Fruit fly (Drosophila melanogaster) whole organism, embryonic: ENCODE measurements around the gene Fbp2.

Experiments
- Ada2b ChIP-seq: fragments of 200-800 bp; sonication (Bioruptor generic); IDR thresholded peaks from 2 replicates; pipeline ENCODE4 v1.3.6; 2022; ENCODE audit warnings: missing biosample characterization, missing genetic modification characterization
- CG11093 ChIP-seq: fragments of 200-800 bp; sonication (Bioruptor generic); IDR thresholded peaks from 3 replicates; pipeline ENCODE4 v1.3.6; 2022; ENCODE audit warnings: missing biosample characterization, missing genetic modification characterization
- CG13424 ChIP-seq: fragments of 200-800 bp; sonication (Bioruptor generic); optimal IDR thresholded peaks from 2 replicates; lab custom pipeline; 2019; ENCODE audit warnings: missing biosample characterization, mild to moderate bottlenecking, missing genetic modification characterization, moderate library complexity
- CG13894 ChIP-seq: fragments of 200-800 bp; sonication (Bioruptor generic); optimal IDR thresholded peaks from 3 replicates; lab custom pipeline; 2018; ENCODE audit warnings: missing biosample characterization, mild to moderate bottlenecking, missing genetic modification characterization, moderate library complexity
- CG14050 ChIP-seq: fragments of 200-800 bp; sonication (Bioruptor generic); IDR thresholded peaks from 3 replicates; pipeline ENCODE4 v1.3.6; 2022; ENCODE audit warnings: missing biosample characterization, missing genetic modification characterization
- CG14441 ChIP-seq: fragments of 200-800 bp; sonication (Bioruptor generic); IDR thresholded peaks from 2 replicates; pipeline ENCODE4 v1.3.6; 2022; ENCODE audit warnings: missing biosample characterization, missing genetic modification characterization
- CG14860 ChIP-seq: fragments of 200-800 bp; sonication (Bioruptor generic); IDR thresholded peaks from 3 replicates; pipeline ENCODE4 v1.3.6; 2022; ENCODE audit warnings: missing biosample characterization, missing genetic modification characterization; ENCODE audit not compliant: partially characterized antibody
- CG16815 ChIP-seq: fragments of 200-800 bp; sonication (Bioruptor generic); optimal IDR thresholded peaks from 3 replicates; lab custom pipeline; 2017; ENCODE audit warnings: missing biosample characterization, mild to moderate bottlenecking, missing genetic modification characterization
- CG17385 ChIP-seq: fragments of 200-800 bp; sonication (Bioruptor generic); optimal IDR thresholded peaks from 3 replicates; lab custom pipeline; 2018; ENCODE audit warnings: missing biosample characterization, mild to moderate bottlenecking, missing genetic modification characterization
- CG2202 ChIP-seq: fragments of 200-800 bp; sonication (Bioruptor generic); optimal IDR thresholded peaks from 2 replicates; lab custom pipeline; 2018; ENCODE audit warnings: missing biosample characterization, mild to moderate bottlenecking, missing genetic modification characterization
- CG31365 ChIP-seq: fragments of 200-800 bp; sonication (Bioruptor generic); optimal IDR thresholded peaks from 2 replicates; lab custom pipeline; 2018; ENCODE audit warnings: missing biosample characterization, mild to moderate bottlenecking, missing genetic modification characterization
- CG34422 ChIP-seq: fragments of 200-800 bp; sonication (Bioruptor generic); IDR thresholded peaks from 3 replicates; pipeline ENCODE4 v1.3.6; 2022; ENCODE audit warnings: missing biosample characterization, missing genetic modification characterization
- CG6254 ChIP-seq: fragments of 200-800 bp; sonication (Bioruptor generic); optimal IDR thresholded peaks from 3 replicates; lab custom pipeline; 2017; ENCODE audit warnings: mild to moderate bottlenecking, missing biosample characterization, missing genetic modification reagents, missing genetic modification characterization
- CG7839 ChIP-seq: fragments of 200-800 bp; sonication (Bioruptor generic); optimal IDR thresholded peaks from 3 replicates; lab custom pipeline; 2018; ENCODE audit warnings: missing biosample characterization, mild to moderate bottlenecking, missing genetic modification characterization, moderate library complexity
- CG8359 ChIP-seq: fragments of 200-800 bp; sonication (Bioruptor generic); optimal IDR thresholded peaks from 2 replicates; lab custom pipeline; 2017; ENCODE audit warnings: missing biosample characterization, mild to moderate bottlenecking, missing genetic modification characterization, borderline replicate concordance
- CG8765 ChIP-seq: fragments of 200-800 bp; sonication (Bioruptor generic); IDR thresholded peaks from 2 replicates; pipeline ENCODE4 v1.3.6; 2022; ENCODE audit warnings: missing biosample characterization, missing genetic modification characterization
- CG8944 ChIP-seq: fragments of 200-800 bp; sonication (Bioruptor generic); optimal IDR thresholded peaks from 3 replicates; lab custom pipeline; 2016; ENCODE audit warnings: missing biosample characterization, missing genetic modification characterization
- CkIIα-i1 ChIP-seq: fragments of 200-800 bp; sonication (Bioruptor generic); IDR thresholded peaks from 2 replicates; pipeline ENCODE4 v1.3.6; 2022; ENCODE audit warnings: missing biosample characterization, missing genetic modification characterization
- Dp ChIP-seq: fragments of 200-800 bp; sonication (Bioruptor generic); optimal IDR thresholded peaks from 2 replicates; lab custom pipeline; 2018; ENCODE audit warnings: missing biosample characterization, mild to moderate bottlenecking, missing genetic modification characterization, moderate library complexity
- HLH3B ChIP-seq: fragments of 200-800 bp; sonication (Bioruptor generic); IDR thresholded peaks from 2 replicates; pipeline ENCODE4 v1.3.6; 2022; ENCODE audit warnings: missing biosample characterization, missing genetic modification characterization
- Hey ChIP-seq: fragments of 200-800 bp; sonication (Bioruptor generic); optimal IDR thresholded peaks from 3 replicates; lab custom pipeline; 2018; ENCODE audit warnings: missing biosample characterization, mild to moderate bottlenecking, missing genetic modification characterization
- Hr3 ChIP-seq: fragments of 200-800 bp; sonication (Bioruptor generic); optimal IDR thresholded peaks from 3 replicates; lab custom pipeline; 2016; ENCODE audit warnings: missing biosample characterization, missing genetic modification characterization
- Mrtf ChIP-seq: fragments of 200-800 bp; sonication (Bioruptor generic); IDR thresholded peaks from 3 replicates; pipeline ENCODE4 v1.3.6; 2022; ENCODE audit warnings: missing biosample characterization, missing genetic modification characterization
- NC2α ChIP-seq: fragments of 200-800 bp; sonication (Bioruptor generic); optimal IDR thresholded peaks from 2 replicates; lab custom pipeline; 2016; ENCODE audit warnings: missing biosample characterization, missing genetic modification characterization
- Oaz ChIP-seq: fragments of 200-800 bp; sonication (Bioruptor generic); IDR thresholded peaks from 2 replicates; pipeline ENCODE4 v1.3.6; 2022; ENCODE audit warnings: missing biosample characterization, missing genetic modification characterization
- Sin3A ChIP-seq: fragments of >200 bp; optimal IDR thresholded peaks from 2 replicates; lab custom pipeline; 2018
- Spps ChIP-seq: fragments of 200-800 bp; sonication (Bioruptor generic); optimal IDR thresholded peaks from 2 replicates; lab custom pipeline; 2018; ENCODE audit warnings: missing biosample characterization, mild to moderate bottlenecking, missing genetic modification characterization
- Sry-β ChIP-seq: fragments of 200-800 bp; sonication (Bioruptor generic); optimal IDR thresholded peaks from 2 replicates; lab custom pipeline; 2018; ENCODE audit warnings: missing biosample characterization, mild to moderate bottlenecking, missing genetic modification characterization, moderate library complexity
- amos ChIP-seq: fragments of 200-800 bp; sonication (Bioruptor generic); IDR thresholded peaks from 2 replicates; pipeline ENCODE4 v1.3.6; 2022; ENCODE audit warnings: missing biosample characterization, missing genetic modification characterization; ENCODE audit not compliant: partially characterized antibody
- bbx ChIP-seq: fragments of 200-800 bp; sonication (Bioruptor generic); IDR thresholded peaks from 2 replicates; pipeline ENCODE4 v1.3.6; 2022; ENCODE audit warnings: missing biosample characterization, missing genetic modification characterization; ENCODE audit not compliant: partially characterized antibody
- btn ChIP-seq: fragments of 200-800 bp; sonication (Bioruptor generic); optimal IDR thresholded peaks from 2 replicates; lab custom pipeline; 2016; ENCODE audit warnings: missing biosample characterization, missing genetic modification characterization
- caup ChIP-seq: fragments of 200-800 bp; sonication (Bioruptor generic); optimal IDR thresholded peaks from 3 replicates; lab custom pipeline; 2017; ENCODE audit warnings: missing biosample characterization, mild to moderate bottlenecking, missing genetic modification characterization, moderate library complexity; ENCODE audit not compliant: severe bottlenecking
- dan ChIP-seq: fragments of 200-800 bp; sonication (Bioruptor generic); IDR thresholded peaks from 2 replicates; pipeline ENCODE4 v1.3.6; 2022; ENCODE audit warnings: missing biosample characterization, missing genetic modification characterization
- ems ChIP-seq: fragments of 200-800 bp; sonication (Bioruptor generic); optimal IDR thresholded peaks from 3 replicates; lab custom pipeline; 2016; ENCODE audit warnings: missing biosample characterization, missing genetic modification characterization
- esg ChIP-seq: fragments of 200-800 bp; sonication (Bioruptor generic); conservative IDR thresholded peaks from 2 replicates; pipeline ENCODE4 v1.3.6; 2022; ENCODE audit warnings: missing biosample characterization, missing genetic modification characterization
- gem ChIP-seq: fragments of 200-800 bp; sonication (Bioruptor generic); optimal IDR thresholded peaks from 2 replicates; lab custom pipeline; 2019; ENCODE audit warnings: missing biosample characterization, mild to moderate bottlenecking, missing genetic modification characterization, moderate library complexity
- her ChIP-seq: fragments of 200-800 bp; sonication (Bioruptor generic); optimal IDR thresholded peaks from 2 replicates; lab custom pipeline; 2016; ENCODE audit warnings: missing biosample characterization, missing genetic modification characterization
- jigr1 ChIP-seq: fragments of 200-800 bp; sonication (Bioruptor generic); IDR thresholded peaks from 3 replicates; pipeline ENCODE4 v1.3.6; 2022; ENCODE audit warnings: missing biosample characterization, missing genetic modification characterization
- ken ChIP-seq: fragments of 200-800 bp; sonication (Bioruptor generic); IDR thresholded peaks from 3 replicates; pipeline ENCODE4 v1.3.6; 2022; ENCODE audit warnings: missing biosample characterization, missing genetic modification characterization
- klu ChIP-seq: fragments of 200-800 bp; sonication (Bioruptor generic); IDR thresholded peaks from 2 replicates; pipeline ENCODE4 v1.3.6; 2022; ENCODE audit warnings: missing biosample characterization, missing genetic modification characterization
- knrl ChIP-seq: fragments of 200-800 bp; sonication (Bioruptor generic); IDR thresholded peaks from 3 replicates; pipeline ENCODE4 v1.3.6; 2022; ENCODE audit warnings: missing biosample characterization, missing genetic modification characterization; ENCODE audit not compliant: partially characterized antibody
- nerfin-2 ChIP-seq: fragments of 200-800 bp; sonication (Bioruptor generic); IDR thresholded peaks from 2 replicates; pipeline ENCODE4 v1.3.6; 2022; ENCODE audit warnings: missing biosample characterization, missing genetic modification characterization; ENCODE audit not compliant: partially characterized antibody
- onecut ChIP-seq: fragments of 200-800 bp; sonication (Bioruptor generic); IDR thresholded peaks from 2 replicates; pipeline ENCODE4 v1.3.6; 2022; ENCODE audit warnings: missing biosample characterization, missing genetic modification characterization
- shn ChIP-seq: fragments of 200-800 bp; sonication (Bioruptor generic); optimal IDR thresholded peaks from 3 replicates; lab custom pipeline; 2016; ENCODE audit warnings: missing biosample characterization, missing genetic modification characterization
- sima ChIP-seq: fragments of 200-800 bp; sonication (Bioruptor generic); optimal IDR thresholded peaks from 2 replicates; lab custom pipeline; 2016; ENCODE audit warnings: missing biosample characterization, missing genetic modification characterization
- sr ChIP-seq: fragments of 200-800 bp; sonication (Bioruptor generic); IDR thresholded peaks from 3 replicates; pipeline ENCODE4 v1.3.6; 2022; ENCODE audit warnings: missing biosample characterization, missing genetic modification characterization
- unpg ChIP-seq: fragments of 200-800 bp; sonication (Bioruptor generic); optimal IDR thresholded peaks from 3 replicates; lab custom pipeline; 2018; ENCODE audit warnings: missing biosample characterization, mild to moderate bottlenecking, missing genetic modification characterization, moderate library complexity
- usp ChIP-seq: fragments of >200 bp; optimal IDR thresholded peaks from 2 replicates; lab custom pipeline; 2017; ENCODE audit warnings: missing biosample characterization, missing genetic modification characterization
- vnd ChIP-seq: fragments of 200-800 bp; sonication (Bioruptor generic); IDR thresholded peaks from 3 replicates; pipeline ENCODE4 v1.3.6; 2022; ENCODE audit warnings: missing biosample characterization, missing genetic modification characterization; ENCODE audit not compliant: partially characterized antibody
- zfh2 ChIP-seq: fragments of 200-800 bp; sonication (Bioruptor generic); optimal IDR thresholded peaks from 2 replicates; lab custom pipeline; 2016; ENCODE audit warnings: missing biosample characterization, missing genetic modification characterization

Fbp2 gene

DNA sequence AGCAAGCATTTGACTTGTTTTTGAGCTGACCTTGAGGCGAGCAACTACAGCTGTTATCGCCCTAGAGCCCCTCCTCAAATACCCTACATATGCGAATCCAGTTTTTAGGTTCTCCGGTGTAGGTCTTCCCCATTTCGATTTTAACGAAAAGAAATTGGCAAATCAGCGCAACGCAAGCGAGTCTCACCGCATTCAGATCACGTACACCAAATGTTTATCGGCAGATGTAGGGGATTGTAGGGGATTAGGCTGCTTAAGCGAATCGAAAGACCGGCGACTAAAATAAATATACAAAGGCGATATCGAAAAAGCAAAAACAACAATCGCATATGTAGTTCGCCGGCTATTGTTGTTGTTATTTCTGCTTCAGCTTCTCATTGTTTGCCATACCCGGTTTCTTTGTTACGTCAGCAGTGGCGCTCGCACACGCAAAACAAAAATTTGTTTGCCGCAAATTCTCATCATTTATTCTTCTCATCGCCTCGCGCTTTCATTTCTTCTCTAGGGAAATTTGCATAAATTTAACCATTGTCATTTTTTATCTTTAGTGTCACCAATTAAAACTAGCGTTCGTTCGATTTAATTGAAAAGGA lies 38.5 kb upstream of the Fbp2 start (continued):
- TF ChIP-seq ken (0 out of 3 replicates have a peak, but pooled peaks have one; percentile 54), NC2α (GFP tag; lab: Kevin White, UChicago) (no peak), CG31365 (tag; lab: Kevin White, UChicago) (peak; percentile 48), amos (GFP tag; lab: Robert Waterston, UW) (no peak), CkIIα-i1 (GFP tag; lab: Robert Waterston, UW) (0 out of 2 replicates have a peak, but pooled peaks have one; percentile 14), dan (no peak), CG14050 (GFP tag; lab: Robert Waterston, UW) (peak; percentile 50; the same call in 1 of the 3 replicates), Hr3 (peak; percentile 59), bbx (no peak), Spps (tag; lab: Kevin White, UChicago) (no peak), CG7839 (peak; percentile 81), CG6254 (no peak), Sry-β (no peak), Ada2b (GFP tag; lab: Robert Waterston, UW) (peak; percentile 75), CG34422 (GFP tag; lab: Robert Waterston, UW) (peak; percentile 76; the same call in 2 of the 3 replicates), esg (GFP tag; lab: Robert Waterston, UW) (peak; percentile 60; the same call in 1 of the 2 replicates), nerfin-2 (GFP tag; lab: Robert Waterston, UW) (no peak), CG14860 (no peak), ems (peak; percentile 59), vnd (GFP tag; lab: Robert Waterston, UW) (no peak), shn (GFP tag; lab: Kevin White, UChicago) (peak; percentile 86), btn (GFP tag; lab: Kevin White, UChicago) (no peak), unpg (GFP tag; lab: Kevin White, UChicago) (peak; percentile 76), CG16815 (GFP tag; lab: Kevin White, UChicago) (peak; percentile 65), HLH3B (peak; percentile 54), CG13894 (tag; lab: Kevin White, UChicago) (peak; percentile 82), Hey (no peak), CG11093 (GFP tag; lab: Robert Waterston, UW) (no peak), CG8359 (no peak), usp (GFP tag; lab: Kevin White, UChicago) (no peak), klu (GFP tag; lab: Robert Waterston, UW) (peak; percentile 44; the same call in 1 of the 2 replicates), caup (GFP tag; lab: Kevin White, UChicago) (peak; percentile 68), sima (no peak), jigr1 (GFP tag; lab: Robert Waterston, UW) (no peak), her (peak; percentile 85), zfh2 (peak; percentile 92), knrl (no peak), Mrtf (GFP tag; lab: Robert Waterston, UW) (peak; percentile 59; the same call in 1 of the 3 replicates), CG8944 (GFP tag; lab: Kevin White, UChicago) (peak; percentile 61), Oaz (GFP tag; lab: Robert Waterston, UW) (no peak), CG2202 (no peak), sr (no peak), onecut (GFP tag; lab: Robert Waterston, UW) (no peak), CG14441 (peak; percentile 75), gem (tag; lab: Kevin White, UChicago) (peak; percentile 78), Dp (no peak), CG17385 (GFP tag; lab: Kevin White, UChicago) (peak; percentile 25), Sin3A (lab: Kevin White, UChicago) (no peak), CG8765 (GFP tag; lab: Robert Waterston, UW) (no peak), CG13424 (peak; percentile 9)
